Worm (Caenorhabditis elegans): Measurements from ENCODE around the gene Y41G9A.17.
A peak's percentile ranks its signal among the peaks of the same experiment; 100 is the strongest.

DNA sequence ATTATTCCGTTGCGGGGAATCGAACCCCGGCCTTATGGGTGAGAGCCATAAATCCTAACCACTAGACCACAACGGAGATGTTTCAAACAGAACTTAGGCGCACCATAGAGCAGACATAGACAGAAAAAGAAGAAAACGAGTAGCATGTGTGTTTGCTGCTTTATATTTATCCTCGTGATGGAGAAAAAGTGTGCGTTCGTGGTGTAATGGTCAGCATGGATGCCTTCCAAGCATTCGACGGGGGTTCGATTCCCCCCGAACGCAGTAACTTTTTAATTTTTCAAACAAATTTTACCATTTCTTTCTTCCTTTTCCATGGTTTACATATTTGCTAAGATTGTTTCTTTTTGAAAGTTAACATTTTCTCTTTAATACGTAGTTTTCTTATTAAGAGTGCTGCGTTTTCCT is 36.4 kb upstream of the Y41G9A.17 start:
- TF ChIP-seq attf-6 (GFP tag; IDR thresholded peaks at IDR 0.05) (peak; percentile 89), ama-1 (optimal IDR thresholded peaks at IDR 0.05) (peak; percentile 18), ama-1 (GFP tag; optimal IDR thresholded peaks at IDR 0.05) (peak; percentile 92 to 94), F37B4.10 (GFP tag; IDR thresholded peaks at IDR 0.05) (no peak), F22D6.2 (tag; optimal IDR thresholded peaks at IDR 0.05) (peak; percentile 75), him-1 (tag; optimal IDR thresholded peaks at IDR 0.05) (peak; percentile 100), ztf-18 (tag; optimal IDR thresholded peaks at IDR 0.05) (peak; percentile 84)

Data from whole organism, young adult.